Worm (Caenorhabditis elegans) whole organism, young adult: ENCODE data around the gene trpp-6.

ENCODE experiments used
- B0019.2 ChIP-seq: fragments of 200-800 bp; sonication (Bioruptor generic); conservative IDR thresholded peaks from 2 replicates; pipeline ENCODE4 v1.3.6; 2022; ENCODE audit warnings: missing genetic modification reagents, missing genetic modification characterization, missing compliant biosample characterization
- B0336.3 ChIP-seq: fragments of 200-800 bp; sonication (Bioruptor generic); IDR thresholded peaks from 2 replicates; pipeline ENCODE4 v1.3.6; 2022; ENCODE audit warnings: missing genetic modification characterization, missing compliant biosample characterization
- F10E7.11 ChIP-seq: sonication (generic microtip); optimal IDR thresholded peaks from 2 replicates; lab custom pipeline; 2017; ENCODE audit warnings: mild to moderate bottlenecking, missing genetic modification characterization, moderate library complexity, missing compliant biosample characterization
- F23B12.7 ChIP-seq: sonication (generic microtip); optimal IDR thresholded peaks from 2 replicates; lab custom pipeline; 2017; ENCODE audit warnings: missing genetic modification characterization, mild to moderate bottlenecking, missing compliant biosample characterization, antibody characterized with exemption, moderate library complexity; ENCODE audit not compliant: insufficient read depth
- F49E8.2 ChIP-seq: sonication (generic microtip); optimal IDR thresholded peaks from 3 replicates; lab custom pipeline; 2017; ENCODE audit warnings: missing genetic modification characterization, mild to moderate bottlenecking, missing compliant biosample characterization, antibody characterized with exemption, moderate library complexity; ENCODE audit not compliant: insufficient read depth
- Y56A3A.18 ChIP-seq: fragments of 200-800 bp; sonication (Bioruptor generic); IDR thresholded peaks from 2 replicates; pipeline ENCODE4 v1.3.6; 2022; ENCODE audit warnings: missing genetic modification reagents, missing genetic modification characterization, missing compliant biosample characterization
- Y79H2A.3 ChIP-seq: fragments of 200-800 bp; sonication (Bioruptor generic); conservative IDR thresholded peaks from 2 replicates; pipeline ENCODE4 v1.3.6; 2022; ENCODE audit warnings: missing genetic modification reagents, missing genetic modification characterization, missing compliant biosample characterization
- ZK185.1 ChIP-seq: sonication (generic microtip); optimal IDR thresholded peaks from 2 replicates; lab custom pipeline; 2016; ENCODE audit warnings: mild to moderate bottlenecking, missing genetic modification characterization, missing compliant biosample characterization; ENCODE audit not compliant: poor library complexity, severe bottlenecking
- akir-1 ChIP-seq: fragments of 200-800 bp; sonication (Bioruptor generic); optimal IDR thresholded peaks from 2 replicates; lab custom pipeline; 2018; ENCODE audit warnings: mild to moderate bottlenecking, missing genetic modification characterization, moderate library complexity, missing compliant biosample characterization
- attf-5 ChIP-seq: fragments of 200-800 bp; sonication (Bioruptor generic); optimal IDR thresholded peaks from 2 replicates; lab custom pipeline; 2018; ENCODE audit warnings: mild to moderate bottlenecking, missing genetic modification characterization, missing compliant biosample characterization
- cebp-1 ChIP-seq, 2 experiments: fragments of 200-800 bp in 1 of 2; sonication (Bioruptor generic) in 1 of 2; sonication (generic microtip) in 1 of 2; IDR thresholded peaks in 1 of 2; optimal IDR thresholded peaks in 1 of 2; 2 replicates each; pipeline versions ENCODE4 v1.3.6 to Lab custom; 2017 to 2022; ENCODE audit warnings: missing compliant biosample characterization in 2 of 2, missing genetic modification characterization in 2 of 2, mild to moderate bottlenecking in 1 of 2, missing genetic modification reagents in 1 of 2, moderate library complexity in 1 of 2
- ceh-58 ChIP-seq: fragments of 200-800 bp; sonication (Bioruptor generic); IDR thresholded peaks from 2 replicates; pipeline ENCODE4 v1.3.6; 2022; ENCODE audit warnings: missing genetic modification characterization, missing compliant biosample characterization
- chd-7 ChIP-seq: sonication (generic microtip); optimal IDR thresholded peaks from 2 replicates; lab custom pipeline; 2016; ENCODE audit warnings: mild to moderate bottlenecking, missing genetic modification characterization, moderate library complexity, missing compliant biosample characterization
- dox-1 ChIP-seq: fragments of 200-800 bp; sonication (Bioruptor generic); IDR thresholded peaks from 2 replicates; pipeline ENCODE4 v1.3.6; 2022; ENCODE audit warnings: missing genetic modification reagents, missing genetic modification characterization, missing compliant biosample characterization
- dpff-1 ChIP-seq: sonication (generic microtip); optimal IDR thresholded peaks from 2 replicates; lab custom pipeline; 2017; ENCODE audit warnings: mild to moderate bottlenecking, missing genetic modification characterization, missing compliant biosample characterization
- egl-44 ChIP-seq: fragments of 200-800 bp; sonication (Bioruptor generic); IDR thresholded peaks from 2 replicates; pipeline ENCODE4 v1.3.6; 2022; ENCODE audit warnings: missing genetic modification reagents, missing genetic modification characterization, missing compliant biosample characterization
- egrh-3 ChIP-seq: fragments of 200-800 bp; sonication (Bioruptor generic); IDR thresholded peaks from 2 replicates; pipeline ENCODE4 v1.3.6; 2022; ENCODE audit warnings: missing genetic modification reagents, missing genetic modification characterization, missing compliant biosample characterization
- ekl-4 ChIP-seq: fragments of 200-800 bp; sonication (Bioruptor generic); IDR thresholded peaks from 2 replicates; pipeline ENCODE4 v1.3.6; 2022; ENCODE audit warnings: missing genetic modification reagents, missing genetic modification characterization, missing compliant biosample characterization
- fkh-3 ChIP-seq: sonication (generic microtip); optimal IDR thresholded peaks from 2 replicates; lab custom pipeline; 2016; ENCODE audit warnings: mild to moderate bottlenecking, missing genetic modification characterization, missing compliant biosample characterization
- him-1 ChIP-seq: sonication (generic microtip); optimal IDR thresholded peaks from 2 replicates; lab custom pipeline; 2016; ENCODE audit warnings: missing genotype, missing genetic modification reagents, missing genetic modification characterization, missing compliant biosample characterization
- hlh-26 ChIP-seq: fragments of 200-800 bp; sonication (Bioruptor generic); conservative IDR thresholded peaks from 2 replicates; pipeline ENCODE4 v1.3.6; 2022; ENCODE audit warnings: missing genetic modification reagents, missing genetic modification characterization, missing compliant biosample characterization
- hmg-1.2 ChIP-seq: fragments of 200-800 bp; sonication (Bioruptor generic); IDR thresholded peaks from 2 replicates; pipeline ENCODE4 v1.3.6; 2022; ENCODE audit warnings: missing genetic modification reagents, missing genetic modification characterization, missing compliant biosample characterization
- hmg-20 ChIP-seq: fragments of 200-800 bp; sonication (Bioruptor generic); IDR thresholded peaks from 2 replicates; pipeline ENCODE4 v1.3.6; 2022; ENCODE audit warnings: missing genetic modification reagents, missing genetic modification characterization, missing compliant biosample characterization
- hsf-1 ChIP-seq: fragments of 200-800 bp; sonication (Bioruptor generic); IDR thresholded peaks from 2 replicates; pipeline ENCODE4 v1.3.6; 2022; ENCODE audit warnings: missing genetic modification reagents, missing genetic modification characterization, missing compliant biosample characterization
- lin-26 ChIP-seq: fragments of 200-800 bp; sonication (Bioruptor generic); IDR thresholded peaks from 2 replicates; pipeline ENCODE4 v1.3.6; 2022; ENCODE audit warnings: missing genetic modification reagents, missing genetic modification characterization, missing compliant biosample characterization
- lin-54 ChIP-seq: fragments of 200-800 bp; sonication (Bioruptor generic); optimal IDR thresholded peaks from 2 replicates; lab custom pipeline; 2018; ENCODE audit warnings: mild to moderate bottlenecking, missing genetic modification characterization, missing compliant biosample characterization
- lsl-1 ChIP-seq: fragments of 200-800 bp; sonication (Bioruptor generic); optimal IDR thresholded peaks from 2 replicates; lab custom pipeline; 2018; ENCODE audit warnings: mild to moderate bottlenecking, missing genetic modification characterization, moderate library complexity, missing compliant biosample characterization
- lsy-27 ChIP-seq: sonication (generic microtip); optimal IDR thresholded peaks from 2 replicates; lab custom pipeline; 2017; ENCODE audit warnings: missing genetic modification characterization, mild to moderate bottlenecking, missing compliant biosample characterization, antibody characterized with exemption, missing genotype, borderline replicate concordance; ENCODE audit not compliant: insufficient read depth
- madf-10 ChIP-seq: sonication (generic microtip); optimal IDR thresholded peaks from 2 replicates; lab custom pipeline; 2016; ENCODE audit warnings: mild to moderate bottlenecking, missing genetic modification characterization, missing compliant biosample characterization
- madf-6 ChIP-seq: fragments of 200-800 bp; sonication (Bioruptor generic); IDR thresholded peaks from 2 replicates; pipeline ENCODE4 v1.3.6; 2022; ENCODE audit warnings: missing genetic modification reagents, missing genetic modification characterization, missing compliant biosample characterization
- madf-8 ChIP-seq: fragments of 200-800 bp; sonication (Bioruptor generic); conservative IDR thresholded peaks from 2 replicates; pipeline ENCODE4 v1.3.6; 2022; ENCODE audit warnings: missing genetic modification reagents, missing genetic modification characterization, missing compliant biosample characterization
- mes-4 ChIP-seq: sonication (generic microtip); optimal IDR thresholded peaks from 2 replicates; lab custom pipeline; 2016; ENCODE audit warnings: missing genotype, missing genetic modification characterization, missing compliant biosample characterization
- nfya-2 ChIP-seq: fragments of 200-800 bp; sonication (Bioruptor generic); IDR thresholded peaks from 2 replicates; pipeline ENCODE4 v1.3.6; 2022; ENCODE audit warnings: missing genetic modification reagents, missing genetic modification characterization, missing compliant biosample characterization
- nfyb-1 ChIP-seq: fragments of 200-800 bp; sonication (Bioruptor generic); IDR thresholded peaks from 2 replicates; pipeline ENCODE4 v1.3.6; 2022; ENCODE audit warnings: missing genetic modification reagents, missing genetic modification characterization, missing compliant biosample characterization
- nhr-179 ChIP-seq: sonication (generic microtip); optimal IDR thresholded peaks from 2 replicates; lab custom pipeline; 2016; ENCODE audit warnings: mild to moderate bottlenecking, missing genetic modification characterization, missing compliant biosample characterization
- nhr-80 ChIP-seq: sonication (generic microtip); optimal IDR thresholded peaks from 2 replicates; lab custom pipeline; 2016; ENCODE audit warnings: missing genetic modification characterization, missing compliant biosample characterization
- pbrm-1 ChIP-seq: fragments of 200-800 bp; sonication (Bioruptor generic); IDR thresholded peaks from 2 replicates; pipeline ENCODE4 v1.3.6; 2022; ENCODE audit warnings: missing genetic modification reagents, missing genetic modification characterization, missing compliant biosample characterization
- rcor-1 ChIP-seq: fragments of 200-800 bp; sonication (Bioruptor generic); IDR thresholded peaks from 2 replicates; pipeline ENCODE4 v1.3.6; 2022; ENCODE audit warnings: missing genetic modification reagents, missing genetic modification characterization, missing compliant biosample characterization
- tlf-1 ChIP-seq: fragments of 200-800 bp; sonication (Bioruptor generic); optimal IDR thresholded peaks from 2 replicates; lab custom pipeline; 2018; ENCODE audit warnings: mild to moderate bottlenecking, missing genetic modification characterization, missing compliant biosample characterization
- xnd-1 ChIP-seq: sonication (generic microtip); optimal IDR thresholded peaks from 2 replicates; lab custom pipeline; 2016; ENCODE audit warnings: missing genotype, missing genetic modification reagents, missing genetic modification characterization, missing compliant biosample characterization

Gene trpp-6

ce11 chrV:9980731-9981483 lies 10.8 kb upstream of the trpp-6 start, which contains the start of the genes ruvb-1 and tofu-1 (continued):
- TF ChIP-seq hsf-1 (0 out of 2 replicates have a peak, but pooled peaks have one; percentile 38), madf-8 (GFP tag; lab: Robert Waterston, UW) (0 out of 2 replicates have a peak, but pooled peaks have one; percentile 15), lin-26 (peak; percentile 33; the same call in 1 of the 2 replicates), chd-7 (tag; lab: Kevin White, UChicago) (peak; percentile 15), B0336.3 (GFP tag; lab: Robert Waterston, UW) (0 out of 2 replicates have a peak, but pooled peaks have one; percentile 15), F23B12.7 (tag; lab: Kevin White, UChicago) (peak; percentile 37), lin-54 (GFP tag; lab: Kevin White, UChicago) (peak; percentile 23), B0019.2 (GFP tag; lab: Robert Waterston, UW) (0 out of 2 replicates have a peak, but pooled peaks have one; percentile 45), pbrm-1 (GFP tag; lab: Robert Waterston, UW) (peak; percentile 74; the same call in 1 of the 2 replicates), him-1 (tag; lab: Kevin White, UChicago) (peak; percentile 14)

- no peak for TF ChIP-seq hlh-26 (GFP tag; lab: Robert Waterston, UW)
- peak; percentile 27; the same call in 1 of the 2 replicates for TF ChIP-seq hsf-1
- no peak for TF ChIP-seq pbrm-1 (GFP tag; lab: Robert Waterston, UW)
- TF ChIP-seq madf-6 (GFP tag; lab: Robert Waterston, UW), result peak; percentile 14; the same call in 1 of the 2 replicates
- no peak for TF ChIP-seq hmg-20 (GFP tag; lab: Robert Waterston, UW)
These were observed 9.1 kb upstream of the trpp-6 start, which contains the start of gene C27H6.9 for ce11 chrV:9982568-9982967. Gene C27H6.9 (plus strand): TSS chrV:9982868.

ce11 chrV:9983529-9983928 lies 8.2 kb upstream of the trpp-6 start:
- TF ChIP-seq lsy-27 (tag; lab: Kevin White, UChicago) (no peak), egrh-3 (GFP tag; lab: Robert Waterston, UW) (no peak), rcor-1 (GFP tag; lab: Robert Waterston, UW) (0 out of 2 replicates have a peak, but pooled peaks have one; percentile 11), fkh-3 (tag; lab: Kevin White, UChicago) (no peak), ekl-4 (GFP tag; lab: Robert Waterston, UW) (0 out of 2 replicates have a peak, but pooled peaks have one; percentile 8), cebp-1 (GFP tag; IDR thresholded peaks at IDR 0.05; lab: Robert Waterston, UW) (no peak), cebp-1 (tag; optimal IDR thresholded peaks at IDR 0.05; lab: Kevin White, UChicago) (peak; percentile 7), B0336.3 (GFP tag; lab: Robert Waterston, UW) (0 out of 2 replicates have a peak, but pooled peaks have one; percentile 19), Y56A3A.18 (GFP tag; lab: Robert Waterston, UW) (peak; percentile 41; the same call in 1 of the 2 replicates), hsf-1 (peak; percentile 41; the same call in 1 of the 2 replicates), nfyb-1 (GFP tag; lab: Robert Waterston, UW) (peak; percentile 46; the same call in 1 of the 2 replicates), Y79H2A.3 (GFP tag; lab: Robert Waterston, UW) (0 out of 2 replicates have a peak, but pooled peaks have one; percentile 25), akir-1 (GFP tag; lab: Kevin White, UChicago) (no peak)

- TF ChIP-seq madf-10 (tag; lab: Kevin White, UChicago), result no peak
- TF ChIP-seq lsl-1, result no peak
- no peak for TF ChIP-seq mes-4 (tag; lab: Kevin White, UChicago)
- TF ChIP-seq xnd-1 (tag; lab: Kevin White, UChicago), result no peak
- peak; percentile 48; the same call in 1 of the 2 replicates for TF ChIP-seq hmg-1.2
- TF ChIP-seq dpff-1 (tag; lab: Kevin White, UChicago), result no peak
- no peak for TF ChIP-seq dox-1 (GFP tag; lab: Robert Waterston, UW)
- no peak for TF ChIP-seq egl-44 (GFP tag; lab: Robert Waterston, UW)
- TF ChIP-seq nhr-80 (tag; lab: Kevin White, UChicago), result peak; percentile 65
- TF ChIP-seq tlf-1, result no peak
- TF ChIP-seq ZK185.1 (tag; lab: Kevin White, UChicago), result no peak
- TF ChIP-seq ceh-58 (GFP tag; lab: Robert Waterston, UW), result no peak
- peak; percentile 10 for TF ChIP-seq attf-5 (GFP tag; lab: Kevin White, UChicago)
- no peak for TF ChIP-seq nfya-2 (GFP tag; lab: Robert Waterston, UW)
- TF ChIP-seq nhr-179 (tag; lab: Kevin White, UChicago), result no peak
- no peak for TF ChIP-seq F10E7.11 (tag; lab: Kevin White, UChicago)
- no peak for TF ChIP-seq F49E8.2 (tag; lab: Kevin White, UChicago)
These were observed 6.9 kb upstream of the trpp-6 start for ce11 chrV:9984821-9985220.
